Worm (Caenorhabditis elegans) whole organism, young adult: ENCODE data around the gene kin-34.

Source experiments
- C06A6.2 ChIP-seq: fragments of 200-800 bp; sonication (Bioruptor generic); conservative IDR thresholded peaks from 2 replicates; pipeline ENCODE4 v1.3.6; 2022; ENCODE audit warnings: missing genetic modification characterization, missing compliant biosample characterization
- aptf-2 ChIP-seq: fragments of 200-800 bp; sonication (Bioruptor generic); conservative IDR thresholded peaks from 2 replicates; pipeline ENCODE4 v1.3.6; 2022; ENCODE audit warnings: missing genetic modification reagents, missing genetic modification characterization, missing compliant biosample characterization
- ceh-100 ChIP-seq: fragments of 200-800 bp; sonication (Bioruptor generic); IDR thresholded peaks from 2 replicates; pipeline ENCODE4 v1.3.6; 2022; ENCODE audit warnings: missing genetic modification reagents, missing genetic modification characterization, missing compliant biosample characterization
- pha-4 ChIP-seq: fragments of 150-350 bp; sonication (generic microtip); optimal IDR thresholded peaks from 2 replicates; lab custom pipeline; 2014; ENCODE audit warnings: missing biosample characterization, missing genetic modification reagents, missing genetic modification characterization
- ztf-25 ChIP-seq: fragments of 200-800 bp; sonication (Bioruptor generic); IDR thresholded peaks from 2 replicates; pipeline ENCODE4 v1.3.6; 2022; ENCODE audit warnings: missing genetic modification reagents, missing genetic modification characterization, missing compliant biosample characterization

ce11 chrV:247576-247975, 1.6 kb upstream of the kin-34 start:
- TF ChIP-seq ceh-100 = no peak
- no peak for TF ChIP-seq pha-4
- no peak for TF ChIP-seq ztf-25 (GFP tag; lab: Robert Waterston, UW)
- TF ChIP-seq C06A6.2 (GFP tag; lab: Robert Waterston, UW) = no peak
- no peak for TF ChIP-seq aptf-2 (GFP tag; lab: Robert Waterston, UW)
